Worm (Caenorhabditis elegans): ENCODE measurements around the gene dhs-21.

DNA sequence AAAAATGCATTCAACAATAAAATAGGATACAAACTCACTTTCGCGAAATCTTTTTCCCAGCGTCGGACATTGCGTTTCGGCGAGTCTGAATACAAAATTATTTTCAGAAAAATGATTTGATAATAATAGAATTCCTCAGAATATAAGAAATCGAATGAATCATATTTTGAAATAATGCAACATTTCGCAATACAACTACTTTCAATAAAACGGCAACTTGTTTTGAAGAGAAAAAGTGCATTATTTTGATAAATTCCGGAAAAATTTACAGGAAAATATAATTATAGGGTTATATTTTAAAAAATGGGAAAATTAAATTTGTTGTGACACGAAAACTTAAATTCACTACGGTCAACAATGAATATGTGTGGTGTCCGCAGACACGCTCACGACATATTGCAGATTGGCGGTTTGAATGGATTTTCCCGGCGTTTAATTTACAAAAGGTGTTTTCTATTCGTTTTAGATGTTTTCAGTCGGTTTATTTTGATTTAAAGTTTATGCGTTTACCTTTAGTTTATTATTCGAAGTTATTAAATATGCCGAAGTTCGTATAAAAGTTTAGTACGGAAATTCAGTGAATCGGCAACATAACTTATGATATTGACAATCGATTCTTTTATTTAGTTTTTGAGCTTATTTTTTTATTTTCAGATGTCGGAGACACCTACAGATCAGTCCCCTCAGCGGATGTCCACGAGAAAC lies 30.0 kb upstream of the dhs-21 start, which contains the start of the genes abcf-1 and scc-3:
- TF ChIP-seq ztf-23 (GFP tag; IDR thresholded peaks at IDR 0.05) = no peak
- no peak for TF ChIP-seq klf-2 (GFP tag; conservative IDR thresholded peaks at IDR 0.05)
- no peak for TF ChIP-seq med-1 (GFP tag; optimal IDR thresholded peaks at IDR 0.05; ENCODE audit: insufficient read depth)
- TF ChIP-seq T22C8.4 (GFP tag; IDR thresholded peaks at IDR 0.05) = no peak

All from whole organism, midembryonic.